Fruit fly (Drosophila melanogaster) Kc167 (cell line): ENCODE results near the gene Obp22a.

ENCODE experiments used
- Sin3A ChIP-seq: fragments of >200 bp; optimal IDR thresholded peaks from 2 replicates; lab custom pipeline; 2018; ENCODE audit warnings: missing external identifiers
- insv ChIP-seq: fragments of >200 bp; optimal IDR thresholded peaks from 3 replicates; lab custom pipeline; 2018; ENCODE audit warnings: missing external identifiers
- psq ChIP-seq: fragments of >200 bp; optimal IDR thresholded peaks from 2 replicates; lab custom pipeline; 2017; ENCODE audit warnings: missing external identifiers

- no peak for TF ChIP-seq Sin3A (lab: Kevin White, UChicago)
- no peak for TF ChIP-seq insv (lab: Kevin White, UChicago)
- no peak for TF ChIP-seq psq
Measured at dm6 chr2L:1986343-1987280, 5.3 kb downstream of the Obp22a start.
